Fruit fly (Drosophila melanogaster) S2 (cell line): ENCODE measurements around the gene Prim2.

Experiments used
- CG8478 ChIP-seq: fragments of >200 bp; optimal IDR thresholded peaks from 2 replicates; lab custom pipeline; 2018
- CTCF ChIP-seq, 2 experiments: fragments of >200 bp; optimal IDR thresholded peaks; 2 replicates each; lab custom pipeline; 2018

Prim2 gene

dm6 chr3L:20398243-20399222 is 37.1 kb upstream of the Prim2 start:
- TF ChIP-seq CTCF (optimal IDR thresholded peaks at IDR 0.05; lab: Kevin White, UChicago) (no peak), CG8478 (no peak)

dm6 chr3L:20397770-20398169 is 36.4 kb upstream of the Prim2 start:
- TF ChIP-seq CG8478 (no peak), CTCF (optimal IDR thresholded peaks at IDR 0.05; lab: Kevin White, UChicago) (no peak)

- TF ChIP-seq CG8478 (no peak), CTCF (optimal IDR thresholded peaks at IDR 0.05; lab: Kevin White, UChicago) (no peak)
Measured at dm6 chr3L:20396047-20396446, 34.7 kb upstream of the Prim2 start.

dm6 chr3L:20395257-20395909 is 34.0 kb upstream of the Prim2 start:
- TF ChIP-seq CTCF (optimal IDR thresholded peaks at IDR 0.05; lab: Kevin White, UChicago): no peak
- TF ChIP-seq CG8478: no peak

dm6 chr3L:20393357-20393756 is 32.0 kb upstream of the Prim2 start, which contains the start of gene CG33969:
Gene CG33969, minus strand, starts transcription at chr3L:20393553.
- TF ChIP-seq CG8478 (no peak), CTCF (optimal IDR thresholded peaks at IDR 0.05; lab: Kevin White, UChicago) (no peak)

dm6 chr3L:20388983-20389382 is 27.6 kb upstream of the Prim2 start:
- TF ChIP-seq CG8478 (no peak), CTCF (optimal IDR thresholded peaks at IDR 0.05; lab: Kevin White, UChicago) (no peak)

- no peak for TF ChIP-seq CG8478
- no peak for TF ChIP-seq CTCF (optimal IDR thresholded peaks at IDR 0.05; lab: Kevin White, UChicago)
Measured at dm6 chr3L:20387843-20388163, 26.4 kb upstream of the Prim2 start.

dm6 chr3L:20387038-20387842 is 25.9 kb upstream of the Prim2 start:
- TF ChIP-seq CTCF (optimal IDR thresholded peaks at IDR 0.05; lab: Kevin White, UChicago): no peak

dm6 chr3L:20385969-20386370 is 24.6 kb upstream of the Prim2 start:
- no peak for TF ChIP-seq CG8478
- TF ChIP-seq CTCF (optimal IDR thresholded peaks at IDR 0.05; lab: Kevin White, UChicago): no peak

dm6 chr3L:20385408-20385807 is 24.0 kb upstream of the Prim2 start:
- TF ChIP-seq CTCF (optimal IDR thresholded peaks at IDR 0.05; lab: Kevin White, UChicago): no peak

- TF ChIP-seq CTCF (optimal IDR thresholded peaks at IDR 0.05; lab: Kevin White, UChicago) (no peak), CG8478 (no peak)
Measured at dm6 chr3L:20385006-20385405, 23.6 kb upstream of the Prim2 start.

- no peak for TF ChIP-seq CTCF (optimal IDR thresholded peaks at IDR 0.05; lab: Kevin White, UChicago)
Measured at dm6 chr3L:20384086-20384810, 22.9 kb upstream of the Prim2 start, which contains the start of the genes CG5498 and fbl. Gene CG5498, minus strand, starts transcription at chr3L:20384109. Gene fbl, plus strand, starts transcription at chr3L:20384429.

dm6 chr3L:20379496-20379895 is 18.1 kb upstream of the Prim2 start:
- TF ChIP-seq CG8478 (no peak), CTCF (optimal IDR thresholded peaks at IDR 0.05; lab: Kevin White, UChicago) (no peak)

dm6 chr3L:20376564-20376920 is 15.2 kb upstream of the Prim2 start:
- TF ChIP-seq CG8478 (no peak), CTCF (optimal IDR thresholded peaks at IDR 0.05; lab: Kevin White, UChicago) (no peak)
